Fruit fly (Drosophila melanogaster): ENCODE results near the gene CG10365.

The CG10365 gene

dm6 chr3R:23757912-23758607, 34.9 kb downstream of the CG10365 start, which contains the start of the genes PTPMT1 and Hrd3 (continued):
- TF ChIP-seq ey (GFP tag; optimal IDR thresholded peaks at IDR 0.05) (peak; percentile 97), fru (GFP tag; optimal IDR thresholded peaks at IDR 0.05) (peak; percentile 99), CrebA (GFP tag; optimal IDR thresholded peaks at IDR 0.05; ENCODE audit: borderline replicate concordance) (no peak), h (GFP tag; optimal IDR thresholded peaks at IDR 0.05) (peak; percentile 99), Vsx2 (GFP tag; optimal IDR thresholded peaks at IDR 0.05; ENCODE audit: partially characterized antibody) (no peak), woc (GFP tag; optimal IDR thresholded peaks at IDR 0.05) (peak; percentile 94)

DNA sequence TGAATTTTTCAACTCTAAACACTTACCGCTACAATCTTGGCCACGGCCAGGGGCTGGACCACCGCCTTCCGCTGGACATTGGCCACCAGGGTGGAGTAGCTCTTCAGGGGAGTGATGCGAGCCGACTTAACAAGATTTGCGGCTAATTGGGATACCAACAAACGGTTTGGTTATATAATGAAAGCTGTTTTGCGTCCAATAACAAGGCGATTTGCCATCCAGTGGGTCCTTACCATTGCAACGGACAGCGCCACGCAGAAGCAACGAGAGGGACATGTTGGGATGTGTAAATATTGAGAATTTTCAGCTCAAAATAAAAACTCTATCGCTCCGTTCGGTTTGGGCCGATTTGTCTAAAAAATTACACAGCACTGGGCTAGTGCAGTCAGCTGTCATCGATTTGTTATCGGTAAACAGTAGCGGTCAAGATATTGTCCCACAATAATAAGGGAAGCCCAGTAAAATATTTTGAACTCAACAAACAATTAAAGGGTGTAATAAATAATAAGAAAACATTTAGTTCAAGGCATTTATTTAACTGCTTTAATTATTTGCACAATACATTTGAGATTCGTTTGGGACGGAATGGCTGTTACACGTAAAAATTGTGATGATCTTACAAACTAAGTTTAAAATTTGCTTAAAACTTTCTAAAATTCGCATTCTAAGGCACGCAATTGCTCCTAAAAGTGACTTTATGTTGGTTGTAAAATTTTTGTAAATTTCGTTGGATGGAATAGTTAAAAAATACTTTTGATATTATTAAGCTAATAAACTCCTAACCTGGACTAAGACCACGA, 37.3 kb downstream of the CG10365 start, which contains the start of gene SdhD:
Gene SdhD, minus strand, starts transcription at position 382 of the 800 bp plus-strand sequence.
- no peak for TF ChIP-seq Dif (GFP tag; optimal IDR thresholded peaks at IDR 0.05; ENCODE audit: partially characterized antibody)
- TF ChIP-seq brk (GFP tag; optimal IDR thresholded peaks at IDR 0.05): no peak
- no peak for TF ChIP-seq CG9705 (GFP tag; optimal IDR thresholded peaks at IDR 0.05)
- peak; percentile 21 for TF ChIP-seq sv (GFP tag; optimal IDR thresholded peaks at IDR 0.05)
- peak; percentile 48 for TF ChIP-seq OdsH (GFP tag; optimal IDR thresholded peaks at IDR 0.05)
- no peak for TF ChIP-seq dsf (GFP tag; optimal IDR thresholded peaks at IDR 0.05; ENCODE audit: borderline replicate concordance)
- no peak for TF ChIP-seq lola (GFP tag; optimal IDR thresholded peaks at IDR 0.05)
- TF ChIP-seq Mio (GFP tag; optimal IDR thresholded peaks at IDR 0.05): no peak
- TF ChIP-seq sage (GFP tag; optimal IDR thresholded peaks at IDR 0.05): no peak
- no peak for TF ChIP-seq Rel (GFP tag; optimal IDR thresholded peaks at IDR 0.05)
- peak; percentile 88 for TF ChIP-seq Rel (tag; optimal IDR thresholded peaks at IDR 0.05)
- TF ChIP-seq Hnf4 (GFP tag; optimal IDR thresholded peaks at IDR 0.05): peak; percentile 72
- TF ChIP-seq dl (GFP tag; optimal IDR thresholded peaks at IDR 0.05; ENCODE audit: insufficient read depth in 1 of 2, partially characterized antibody in 2 of 2): no peak
- peak; percentile 18 for TF ChIP-seq ey (GFP tag; optimal IDR thresholded peaks at IDR 0.05)
- TF ChIP-seq Vsx2 (GFP tag; optimal IDR thresholded peaks at IDR 0.05; ENCODE audit: partially characterized antibody): no peak
- peak; percentile 54 for TF ChIP-seq br (GFP tag; optimal IDR thresholded peaks at IDR 0.05)
- TF ChIP-seq GATAd (GFP tag; optimal IDR thresholded peaks at IDR 0.05): no peak
- TF ChIP-seq foxo (GFP tag; optimal IDR thresholded peaks at IDR 0.05): peak in 1 of 2 experiments; percentile 50
- TF ChIP-seq woc (GFP tag; optimal IDR thresholded peaks at IDR 0.05): no peak
- TF ChIP-seq psq (GFP tag; optimal IDR thresholded peaks at IDR 0.05): no peak
- no peak for TF ChIP-seq CG32264 (GFP tag; optimal IDR thresholded peaks at IDR 0.05)
- no peak for TF ChIP-seq jim (GFP tag; optimal IDR thresholded peaks at IDR 0.05)
- peak; percentile 15 for TF ChIP-seq Myc (optimal IDR thresholded peaks at IDR 0.05)
- TF ChIP-seq Jra (GFP tag; optimal IDR thresholded peaks at IDR 0.05): peak; percentile 57
- no peak for TF ChIP-seq tai (GFP tag; optimal IDR thresholded peaks at IDR 0.05)
- TF ChIP-seq h (GFP tag; optimal IDR thresholded peaks at IDR 0.05): peak; percentile 39
- TF ChIP-seq Dfd (GFP tag; optimal IDR thresholded peaks at IDR 0.05): no peak
- TF ChIP-seq Hr83 (GFP tag; optimal IDR thresholded peaks at IDR 0.05; ENCODE audit: poor library complexity, severe bottlenecking): peak; percentile 84
- no peak for TF ChIP-seq usp (GFP tag; optimal IDR thresholded peaks at IDR 0.05)
- TF ChIP-seq rgr (GFP tag; optimal IDR thresholded peaks at IDR 0.05): peak; percentile 52
- no peak for TF ChIP-seq dmrt93B (GFP tag; optimal IDR thresholded peaks at IDR 0.05)
- TF ChIP-seq CrebA (GFP tag; optimal IDR thresholded peaks at IDR 0.05; ENCODE audit: borderline replicate concordance): no peak
- no peak for TF ChIP-seq HLH106 (tag; optimal IDR thresholded peaks at IDR 0.05)
- peak; percentile 15 for TF ChIP-seq fru (GFP tag; optimal IDR thresholded peaks at IDR 0.05)
- TF ChIP-seq Sp1 (GFP tag; optimal IDR thresholded peaks at IDR 0.05): peak; percentile 31
- no peak for TF ChIP-seq pan (optimal IDR thresholded peaks at IDR 0.05)
- TF ChIP-seq Hr78 (GFP tag; optimal IDR thresholded peaks at IDR 0.05): no peak
- TF ChIP-seq N (GFP tag; optimal IDR thresholded peaks at IDR 0.05): no peak
- no peak for TF ChIP-seq Abd-B (GFP tag; optimal IDR thresholded peaks at IDR 0.05)

All from whole organism, wandering third instar larva.